Fruit fly (Drosophila melanogaster): ENCODE measurements around the gene Arp6.
A peak's percentile ranks its signal among the peaks of the same experiment; 100 is the strongest.

- TF ChIP-seq psq (GFP tag; optimal IDR thresholded peaks at IDR 0.05) (no peak), CG32264 (GFP tag; optimal IDR thresholded peaks at IDR 0.05) (no peak), rgr (GFP tag; optimal IDR thresholded peaks at IDR 0.05) (no peak), jim (GFP tag; optimal IDR thresholded peaks at IDR 0.05) (no peak), Myc (optimal IDR thresholded peaks at IDR 0.05) (peak; percentile 81)
Measured at dm6 chrX:15737110-15737509, at the start of gene Arp6.
